Worm (Caenorhabditis elegans) whole organism, young adult: ENCODE results near the gene nep-4.
A peak's percentile ranks its signal among the peaks of the same experiment; 100 is the strongest.

ENCODE experiments used
- B0019.2 ChIP-seq: fragments of 200-800 bp; sonication (Bioruptor generic); conservative IDR thresholded peaks from 2 replicates; pipeline ENCODE4 v1.3.6; 2022; ENCODE audit warnings: missing genetic modification reagents, missing genetic modification characterization, missing compliant biosample characterization
- B0261.1 ChIP-seq: sonication (generic microtip); optimal IDR thresholded peaks from 2 replicates; lab custom pipeline; 2016; ENCODE audit warnings: mild to moderate bottlenecking, missing genetic modification characterization, moderate library complexity, missing compliant biosample characterization
- B0336.3 ChIP-seq: fragments of 200-800 bp; sonication (Bioruptor generic); IDR thresholded peaks from 2 replicates; pipeline ENCODE4 v1.3.6; 2022; ENCODE audit warnings: missing genetic modification characterization, missing compliant biosample characterization
- D2030.7 ChIP-seq: fragments of 200-800 bp; sonication (Bioruptor generic); IDR thresholded peaks from 2 replicates; pipeline ENCODE4 v1.3.6; 2022; ENCODE audit warnings: missing genetic modification reagents, missing genetic modification characterization, missing compliant biosample characterization
- F10E7.11 ChIP-seq: sonication (generic microtip); optimal IDR thresholded peaks from 2 replicates; lab custom pipeline; 2017; ENCODE audit warnings: mild to moderate bottlenecking, missing genetic modification characterization, moderate library complexity, missing compliant biosample characterization
- F37B4.10 ChIP-seq: fragments of 200-800 bp; sonication (Bioruptor generic); IDR thresholded peaks from 2 replicates; pipeline ENCODE4 v1.3.6; 2022; ENCODE audit warnings: missing genetic modification characterization, missing compliant biosample characterization
- F39B2.1 ChIP-seq: fragments of 200-800 bp; sonication (Bioruptor generic); IDR thresholded peaks from 2 replicates; pipeline ENCODE4 v1.3.6; 2022; ENCODE audit warnings: missing genetic modification reagents, missing genetic modification characterization, missing compliant biosample characterization
- F57A8.1 ChIP-seq: fragments of 200-800 bp; sonication (Bioruptor generic); optimal IDR thresholded peaks from 2 replicates; lab custom pipeline; 2018; ENCODE audit warnings: mild to moderate bottlenecking, missing genetic modification characterization, moderate library complexity, missing compliant biosample characterization
- K11D2.4 ChIP-seq: fragments of 200-800 bp; sonication (Bioruptor generic); IDR thresholded peaks from 2 replicates; pipeline ENCODE4 v1.3.6; 2022; ENCODE audit warnings: missing genetic modification reagents, missing genetic modification characterization, missing compliant biosample characterization
- T26A5.8 ChIP-seq: sonication (generic microtip); optimal IDR thresholded peaks from 2 replicates; lab custom pipeline; 2016; ENCODE audit warnings: missing genetic modification characterization, missing compliant biosample characterization
- Y53F4B.3 ChIP-seq: fragments of 200-800 bp; sonication (Bioruptor generic); IDR thresholded peaks from 2 replicates; pipeline ENCODE4 v1.3.6; 2022; ENCODE audit warnings: missing genetic modification reagents, missing genetic modification characterization, missing compliant biosample characterization
- Y53G8AR.9 ChIP-seq: fragments of 200-800 bp; sonication (Bioruptor generic); conservative IDR thresholded peaks from 2 replicates; pipeline ENCODE4 v1.3.6; 2022; ENCODE audit warnings: missing genetic modification reagents, missing genetic modification characterization, missing compliant biosample characterization
- Y56A3A.18 ChIP-seq: fragments of 200-800 bp; sonication (Bioruptor generic); IDR thresholded peaks from 2 replicates; pipeline ENCODE4 v1.3.6; 2022; ENCODE audit warnings: missing genetic modification reagents, missing genetic modification characterization, missing compliant biosample characterization
- ZK185.1 ChIP-seq: sonication (generic microtip); optimal IDR thresholded peaks from 2 replicates; lab custom pipeline; 2016; ENCODE audit warnings: mild to moderate bottlenecking, missing genetic modification characterization, missing compliant biosample characterization; ENCODE audit not compliant: poor library complexity, severe bottlenecking
- ama-1 ChIP-seq, 3 experiments: fragments of 150-350 bp in 1 of 3; sonication (generic microtip) in 2 of 3; optimal IDR thresholded peaks; 2 replicates each; lab custom pipeline; 2014 to 2018; ENCODE audit warnings: missing biosample characterization in 2 of 3, missing genetic modification characterization in 2 of 3, missing genetic modification reagents in 2 of 3
- ceh-27 ChIP-seq: fragments of 200-800 bp; sonication (Bioruptor generic); optimal IDR thresholded peaks from 2 replicates; lab custom pipeline; 2018; ENCODE audit warnings: mild to moderate bottlenecking, missing genetic modification characterization, moderate library complexity, missing compliant biosample characterization
- dpl-1 ChIP-seq: fragments of 150-350 bp; optimal IDR thresholded peaks from 2 replicates; lab custom pipeline; 2014; ENCODE audit warnings: missing biosample characterization, missing genetic modification reagents, missing genetic modification characterization
- egrh-3 ChIP-seq: fragments of 200-800 bp; sonication (Bioruptor generic); IDR thresholded peaks from 2 replicates; pipeline ENCODE4 v1.3.6; 2022; ENCODE audit warnings: missing genetic modification reagents, missing genetic modification characterization, missing compliant biosample characterization
- ekl-4 ChIP-seq: fragments of 200-800 bp; sonication (Bioruptor generic); IDR thresholded peaks from 2 replicates; pipeline ENCODE4 v1.3.6; 2022; ENCODE audit warnings: missing genetic modification reagents, missing genetic modification characterization, missing compliant biosample characterization
- gei-17 ChIP-seq: fragments of 200-800 bp; sonication (Bioruptor generic); optimal IDR thresholded peaks from 2 replicates; lab custom pipeline; 2018; ENCODE audit warnings: mild to moderate bottlenecking, missing genetic modification characterization, missing compliant biosample characterization
- hlh-12 ChIP-seq: sonication (generic microtip); optimal IDR thresholded peaks from 2 replicates; lab custom pipeline; 2016; ENCODE audit warnings: missing genetic modification characterization, missing compliant biosample characterization
- hmg-1.2 ChIP-seq: fragments of 200-800 bp; sonication (Bioruptor generic); IDR thresholded peaks from 2 replicates; pipeline ENCODE4 v1.3.6; 2022; ENCODE audit warnings: missing genetic modification reagents, missing genetic modification characterization, missing compliant biosample characterization
- hmg-20 ChIP-seq: fragments of 200-800 bp; sonication (Bioruptor generic); IDR thresholded peaks from 2 replicates; pipeline ENCODE4 v1.3.6; 2022; ENCODE audit warnings: missing genetic modification reagents, missing genetic modification characterization, missing compliant biosample characterization
- lin-35 ChIP-seq, 3 experiments: fragments of 150-350 bp in 2 of 3; sonication (generic microtip) in 1 of 3; optimal IDR thresholded peaks; 2 replicates each; lab custom pipeline; 2014 to 2018; ENCODE audit warnings: missing biosample characterization in 3 of 3, missing genetic modification characterization in 3 of 3, missing genetic modification reagents in 3 of 3
- lsy-27 ChIP-seq: sonication (generic microtip); optimal IDR thresholded peaks from 2 replicates; lab custom pipeline; 2017; ENCODE audit warnings: missing genetic modification characterization, mild to moderate bottlenecking, missing compliant biosample characterization, antibody characterized with exemption, missing genotype, borderline replicate concordance; ENCODE audit not compliant: insufficient read depth
- madf-10 ChIP-seq: sonication (generic microtip); optimal IDR thresholded peaks from 2 replicates; lab custom pipeline; 2016; ENCODE audit warnings: mild to moderate bottlenecking, missing genetic modification characterization, missing compliant biosample characterization
- madf-3 ChIP-seq: fragments of 200-800 bp; sonication (Bioruptor generic); IDR thresholded peaks from 2 replicates; pipeline ENCODE4 v1.3.6; 2022; ENCODE audit warnings: missing genetic modification reagents, missing genetic modification characterization, missing compliant biosample characterization
- madf-6 ChIP-seq: fragments of 200-800 bp; sonication (Bioruptor generic); IDR thresholded peaks from 2 replicates; pipeline ENCODE4 v1.3.6; 2022; ENCODE audit warnings: missing genetic modification reagents, missing genetic modification characterization, missing compliant biosample characterization
- mxl-1 ChIP-seq: sonication (generic microtip); optimal IDR thresholded peaks from 2 replicates; lab custom pipeline; 2016; ENCODE audit warnings: missing genetic modification characterization, missing compliant biosample characterization
- nfya-1 ChIP-seq: sonication (generic microtip); optimal IDR thresholded peaks from 2 replicates; lab custom pipeline; 2017; ENCODE audit warnings: antibody characterized with exemption, missing compliant biosample characterization, missing genetic modification characterization, borderline replicate concordance; ENCODE audit not compliant: insufficient read depth
- nhr-179 ChIP-seq: sonication (generic microtip); optimal IDR thresholded peaks from 2 replicates; lab custom pipeline; 2016; ENCODE audit warnings: mild to moderate bottlenecking, missing genetic modification characterization, missing compliant biosample characterization
- pbrm-1 ChIP-seq: fragments of 200-800 bp; sonication (Bioruptor generic); IDR thresholded peaks from 2 replicates; pipeline ENCODE4 v1.3.6; 2022; ENCODE audit warnings: missing genetic modification reagents, missing genetic modification characterization, missing compliant biosample characterization
- pha-4 ChIP-seq: fragments of 150-350 bp; sonication (generic microtip); optimal IDR thresholded peaks from 2 replicates; lab custom pipeline; 2014; ENCODE audit warnings: missing biosample characterization, missing genetic modification reagents, missing genetic modification characterization
- repo-1 ChIP-seq: sonication (generic microtip); optimal IDR thresholded peaks from 2 replicates; lab custom pipeline; 2017; ENCODE audit warnings: mild to moderate bottlenecking, missing genetic modification characterization, missing compliant biosample characterization
- rpc-1 ChIP-seq, 2 experiments: fragments of 150-350 bp in 1 of 2; sonication (generic microtip) in 1 of 2; optimal IDR thresholded peaks; 2 replicates each; lab custom pipeline; 2014 to 2018; ENCODE audit warnings: missing biosample characterization in 1 of 2, missing genetic modification characterization in 1 of 2, missing genetic modification reagents in 1 of 2, missing genotype in 1 of 2
- sdz-38 ChIP-seq: sonication (generic microtip); optimal IDR thresholded peaks from 2 replicates; lab custom pipeline; 2016; ENCODE audit warnings: missing genotype, missing genetic modification characterization, missing compliant biosample characterization
- snpc-1.1 ChIP-seq: sonication (generic microtip); optimal IDR thresholded peaks from 2 replicates; lab custom pipeline; 2017; ENCODE audit warnings: missing genetic modification characterization, mild to moderate bottlenecking, missing compliant biosample characterization, antibody characterized with exemption, moderate library complexity, missing genotype, missing genetic modification reagents; ENCODE audit not compliant: insufficient read depth
- snpc-3.4 ChIP-seq: sonication (generic microtip); optimal IDR thresholded peaks from 2 replicates; lab custom pipeline; 2017; ENCODE audit warnings: missing genetic modification characterization, mild to moderate bottlenecking, missing compliant biosample characterization, antibody characterized with exemption, moderate library complexity, missing genotype, missing genetic modification reagents
- snpc-4 ChIP-seq, 5 experiments: fragments of 150-350 bp in 1 of 5; sonication (generic microtip) in 4 of 5; optimal IDR thresholded peaks; 2 replicates each; lab custom pipeline; 2014 to 2018; ENCODE audit warnings: missing genetic modification characterization in 5 of 5, missing biosample characterization in 3 of 5, antibody characterized with exemption in 2 of 5, mild to moderate bottlenecking in 2 of 5, missing compliant biosample characterization in 2 of 5, missing genotype in 2 of 5, moderate library complexity in 2 of 5, missing genetic modification reagents in 1 of 5
- somi-1 ChIP-seq: fragments of 200-800 bp; sonication (Bioruptor generic); optimal IDR thresholded peaks from 2 replicates; lab custom pipeline; 2018; ENCODE audit warnings: mild to moderate bottlenecking, missing genetic modification characterization, missing compliant biosample characterization
- tbp1 ChIP-seq: fragments of 200-800 bp; sonication (Bioruptor generic); optimal IDR thresholded peaks from 2 replicates; lab custom pipeline; 2018; ENCODE audit warnings: mild to moderate bottlenecking, missing genetic modification characterization, missing compliant biosample characterization
- tlf-1 ChIP-seq: fragments of 200-800 bp; sonication (Bioruptor generic); optimal IDR thresholded peaks from 2 replicates; lab custom pipeline; 2018; ENCODE audit warnings: mild to moderate bottlenecking, missing genetic modification characterization, missing compliant biosample characterization
- unc-130 ChIP-seq: sonication (generic microtip); optimal IDR thresholded peaks from 2 replicates; lab custom pipeline; 2016; ENCODE audit warnings: missing genetic modification reagents, missing genetic modification characterization, missing compliant biosample characterization
- unc-62 ChIP-seq: fragments of 150-350 bp; optimal IDR thresholded peaks from 2 replicates; lab custom pipeline; 2014; ENCODE audit warnings: missing biosample characterization, missing genetic modification reagents, missing genetic modification characterization
- ztf-22 ChIP-seq: fragments of 200-800 bp; sonication (Bioruptor generic); optimal IDR thresholded peaks from 2 replicates; lab custom pipeline; 2018; ENCODE audit warnings: mild to moderate bottlenecking, missing genetic modification characterization, moderate library complexity, missing compliant biosample characterization
- ztf-3 ChIP-seq: fragments of 200-800 bp; sonication (Bioruptor generic); optimal IDR thresholded peaks from 2 replicates; lab custom pipeline; 2018; ENCODE audit warnings: mild to moderate bottlenecking, missing genetic modification characterization, missing compliant biosample characterization

The nep-4 gene

DNA sequence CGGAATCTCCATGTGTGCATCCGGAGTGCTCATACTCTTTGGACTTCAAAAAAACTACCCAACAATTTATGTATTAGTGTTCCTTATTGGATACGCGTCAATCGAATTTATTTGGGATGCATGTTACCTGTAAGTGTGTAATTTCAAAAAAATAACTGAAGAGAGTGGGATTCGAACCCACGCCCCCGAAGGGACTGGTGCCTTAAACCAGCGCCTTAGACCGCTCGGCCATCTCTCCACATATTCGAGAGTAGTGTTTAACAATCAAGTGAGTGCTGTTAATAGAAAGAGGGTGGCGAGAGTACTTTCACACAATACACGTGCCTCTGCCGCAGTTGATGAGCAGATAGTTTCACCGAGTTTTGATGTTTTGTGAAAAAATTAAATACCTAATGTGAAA, 39.7 kb upstream of the nep-4 start (continued):
- TF ChIP-seq pbrm-1 (GFP tag; lab: Robert Waterston, UW) (peak; percentile 85), snpc-3.4 (tag; lab: Kevin White, UChicago) (peak; percentile 42), F39B2.1 (no peak), ztf-3 (GFP tag; lab: Kevin White, UChicago) (peak; percentile 28), unc-130 (GFP tag; lab: Kevin White, UChicago) (peak; percentile 58), mxl-1 (tag; lab: Kevin White, UChicago) (peak; percentile 72), B0336.3 (GFP tag; lab: Robert Waterston, UW) (no peak), somi-1 (GFP tag; lab: Kevin White, UChicago) (peak; percentile 47), rpc-1 (optimal IDR thresholded peaks at IDR 0.05; lab: Kevin White, UChicago) (peak; percentile 85), rpc-1 (tag; optimal IDR thresholded peaks at IDR 0.05; lab: Kevin White, UChicago) (peak; percentile 89), B0019.2 (GFP tag; lab: Robert Waterston, UW) (0 out of 2 replicates have a peak, but pooled peaks have one; percentile 7), lsy-27 (tag; lab: Kevin White, UChicago) (no peak), ama-1 (optimal IDR thresholded peaks at IDR 0.05; lab: Kevin White, UChicago) (no peak), ama-1 (GFP tag; optimal IDR thresholded peaks at IDR 0.05; lab: Kevin White, UChicago) (peak; percentile 42 to 73), snpc-4 (GFP tag; optimal IDR thresholded peaks at IDR 0.05; lab: Kevin White, UChicago) (no peak), snpc-4 (tag; optimal IDR thresholded peaks at IDR 0.05; lab: Kevin White, UChicago) (peak in 2 of 4 experiments; percentile 20 to 65), gei-17 (peak; percentile 48), F37B4.10 (GFP tag; lab: Robert Waterston, UW) (no peak), hmg-1.2 (peak; percentile 80), ekl-4 (GFP tag; lab: Robert Waterston, UW) (peak; percentile 65; the same call in 1 of the 2 replicates), unc-62 (GFP tag; lab: Kevin White, UChicago) (no peak), nhr-179 (tag; lab: Kevin White, UChicago) (no peak), B0261.1 (peak; percentile 93), K11D2.4 (GFP tag; lab: Robert Waterston, UW) (0 out of 2 replicates have a peak, but pooled peaks have one; percentile 11), Y53G8AR.9 (peak; percentile 47; the same call in 1 of the 2 replicates), Y56A3A.18 (GFP tag; lab: Robert Waterston, UW) (peak; percentile 90), lin-35 (GFP tag; optimal IDR thresholded peaks at IDR 0.05; lab: Kevin White, UChicago) (no peak), T26A5.8 (peak; percentile 34), ZK185.1 (tag; lab: Kevin White, UChicago) (peak; percentile 80), D2030.7 (GFP tag; lab: Robert Waterston, UW) (peak; percentile 69), pha-4 (tag; lab: Kevin White, UChicago) (no peak), Y53F4B.3 (0 out of 2 replicates have a peak, but pooled peaks have one; percentile 39), tbp1 (GFP tag; lab: Kevin White, UChicago) (peak; percentile 95), ceh-27 (GFP tag; lab: Kevin White, UChicago) (peak; percentile 19), sdz-38 (tag; lab: Kevin White, UChicago) (no peak), madf-6 (GFP tag; lab: Robert Waterston, UW) (no peak), tlf-1 (GFP tag; lab: Kevin White, UChicago) (peak; percentile 12), ztf-22 (GFP tag; lab: Kevin White, UChicago) (no peak), madf-3 (GFP tag; lab: Robert Waterston, UW) (0 out of 2 replicates have a peak, but pooled peaks have one; percentile 58), hmg-20 (peak; percentile 56; the same call in 1 of the 2 replicates), hlh-12 (tag; lab: Kevin White, UChicago) (peak; percentile 46), madf-10 (tag; lab: Kevin White, UChicago) (peak; percentile 49), dpl-1 (no peak), snpc-1.1 (tag; lab: Kevin White, UChicago) (peak; percentile 1), egrh-3 (GFP tag; lab: Robert Waterston, UW) (peak; percentile 32), nfya-1 (tag; lab: Kevin White, UChicago) (no peak), F10E7.11 (no peak), F57A8.1 (GFP tag; lab: Kevin White, UChicago) (no peak), repo-1 (tag; lab: Kevin White, UChicago) (peak; percentile 35)
